Worm (Caenorhabditis elegans) whole organism, young adult: ENCODE results near the gene frpr-19.
A peak's percentile ranks its signal among the peaks of the same experiment; 100 is the strongest.

ENCODE experiments used
- B0261.1 ChIP-seq: sonication (generic microtip); optimal IDR thresholded peaks from 2 replicates; lab custom pipeline; 2016; ENCODE audit warnings: mild to moderate bottlenecking, missing genetic modification characterization, moderate library complexity, missing compliant biosample characterization
- F10E7.11 ChIP-seq: sonication (generic microtip); optimal IDR thresholded peaks from 2 replicates; lab custom pipeline; 2017; ENCODE audit warnings: mild to moderate bottlenecking, missing genetic modification characterization, moderate library complexity, missing compliant biosample characterization
- F57C9.4 ChIP-seq: sonication (generic microtip); optimal IDR thresholded peaks from 2 replicates; lab custom pipeline; 2017; ENCODE audit warnings: mild to moderate bottlenecking, missing genetic modification characterization, missing compliant biosample characterization
- T07F8.4 ChIP-seq: sonication (generic microtip); optimal IDR thresholded peaks from 2 replicates; lab custom pipeline; 2016; ENCODE audit warnings: mild to moderate bottlenecking, missing genetic modification characterization, moderate library complexity, missing compliant biosample characterization
- Y56A3A.18 ChIP-seq: fragments of 200-800 bp; sonication (Bioruptor generic); IDR thresholded peaks from 2 replicates; pipeline ENCODE4 v1.3.6; 2022; ENCODE audit warnings: missing genetic modification reagents, missing genetic modification characterization, missing compliant biosample characterization
- Y79H2A.3 ChIP-seq: fragments of 200-800 bp; sonication (Bioruptor generic); conservative IDR thresholded peaks from 2 replicates; pipeline ENCODE4 v1.3.6; 2022; ENCODE audit warnings: missing genetic modification reagents, missing genetic modification characterization, missing compliant biosample characterization
- Y95B8A.8 ChIP-seq: fragments of 200-800 bp; sonication (Bioruptor generic); IDR thresholded peaks from 2 replicates; pipeline ENCODE4 v1.3.6; 2022; ENCODE audit warnings: missing genetic modification reagents, missing genetic modification characterization, missing compliant biosample characterization
- ZK185.1 ChIP-seq: sonication (generic microtip); optimal IDR thresholded peaks from 2 replicates; lab custom pipeline; 2016; ENCODE audit warnings: mild to moderate bottlenecking, missing genetic modification characterization, missing compliant biosample characterization; ENCODE audit not compliant: poor library complexity, severe bottlenecking
- akir-1 ChIP-seq: fragments of 200-800 bp; sonication (Bioruptor generic); optimal IDR thresholded peaks from 2 replicates; lab custom pipeline; 2018; ENCODE audit warnings: mild to moderate bottlenecking, missing genetic modification characterization, moderate library complexity, missing compliant biosample characterization
- aptf-2 ChIP-seq: fragments of 200-800 bp; sonication (Bioruptor generic); conservative IDR thresholded peaks from 2 replicates; pipeline ENCODE4 v1.3.6; 2022; ENCODE audit warnings: missing genetic modification reagents, missing genetic modification characterization, missing compliant biosample characterization
- athp-1 ChIP-seq: sonication (generic microtip); optimal IDR thresholded peaks from 2 replicates; lab custom pipeline; 2017; ENCODE audit warnings: mild to moderate bottlenecking, missing genetic modification characterization, missing compliant biosample characterization
- attf-3 ChIP-seq: fragments of 200-800 bp; sonication (Bioruptor generic); conservative IDR thresholded peaks from 2 replicates; pipeline ENCODE4 v1.3.6; 2022; ENCODE audit warnings: missing genetic modification reagents, missing genetic modification characterization, missing compliant biosample characterization
- ccch-3 ChIP-seq: fragments of 200-800 bp; sonication (Bioruptor generic); optimal IDR thresholded peaks from 2 replicates; lab custom pipeline; 2018; ENCODE audit warnings: mild to moderate bottlenecking, missing genetic modification characterization, missing compliant biosample characterization
- cebp-2 ChIP-seq: fragments of 200-800 bp; sonication (Bioruptor generic); IDR thresholded peaks from 2 replicates; pipeline ENCODE4 v1.3.6; 2022; ENCODE audit warnings: missing genetic modification characterization, missing compliant biosample characterization
- ceh-40 ChIP-seq: fragments of 200-800 bp; sonication (Bioruptor generic); IDR thresholded peaks from 2 replicates; pipeline ENCODE4 v1.3.6; 2022; ENCODE audit warnings: missing genetic modification characterization, missing compliant biosample characterization
- ceh-91 ChIP-seq: fragments of 200-800 bp; sonication (Bioruptor generic); IDR thresholded peaks from 2 replicates; pipeline ENCODE4 v1.3.6; 2022; ENCODE audit warnings: missing genetic modification reagents, missing genetic modification characterization, missing compliant biosample characterization
- ets-4 ChIP-seq: fragments of 200-800 bp; sonication (Bioruptor generic); optimal IDR thresholded peaks from 2 replicates; lab custom pipeline; 2018; ENCODE audit warnings: mild to moderate bottlenecking, missing genetic modification characterization, missing compliant biosample characterization
- gei-17 ChIP-seq: fragments of 200-800 bp; sonication (Bioruptor generic); optimal IDR thresholded peaks from 2 replicates; lab custom pipeline; 2018; ENCODE audit warnings: mild to moderate bottlenecking, missing genetic modification characterization, missing compliant biosample characterization
- hlh-12 ChIP-seq: sonication (generic microtip); optimal IDR thresholded peaks from 2 replicates; lab custom pipeline; 2016; ENCODE audit warnings: missing genetic modification characterization, missing compliant biosample characterization
- hmg-20 ChIP-seq: fragments of 200-800 bp; sonication (Bioruptor generic); IDR thresholded peaks from 2 replicates; pipeline ENCODE4 v1.3.6; 2022; ENCODE audit warnings: missing genetic modification reagents, missing genetic modification characterization, missing compliant biosample characterization
- hsf-1 ChIP-seq: fragments of 200-800 bp; sonication (Bioruptor generic); IDR thresholded peaks from 2 replicates; pipeline ENCODE4 v1.3.6; 2022; ENCODE audit warnings: missing genetic modification reagents, missing genetic modification characterization, missing compliant biosample characterization
- lag-1 ChIP-seq: fragments of 200-800 bp; sonication (Bioruptor generic); IDR thresholded peaks from 2 replicates; pipeline ENCODE4 v1.3.6; 2022; ENCODE audit warnings: missing genetic modification reagents, missing genetic modification characterization, missing compliant biosample characterization
- let-526 ChIP-seq: fragments of 200-800 bp; sonication (Bioruptor generic); IDR thresholded peaks from 2 replicates; pipeline ENCODE4 v1.3.6; 2022; ENCODE audit warnings: missing genetic modification reagents, missing genetic modification characterization, missing compliant biosample characterization
- let-607 ChIP-seq, 2 experiments: fragments of 200-800 bp in 1 of 2; sonication (Bioruptor generic) in 1 of 2; sonication (generic microtip) in 1 of 2; optimal IDR thresholded peaks; 2 replicates each; lab custom pipeline; 2016 to 2018; ENCODE audit warnings: mild to moderate bottlenecking in 2 of 2, missing compliant biosample characterization in 2 of 2, missing genetic modification characterization in 2 of 2, moderate library complexity in 2 of 2, missing genotype in 1 of 2
- mcd-1 ChIP-seq: fragments of 200-800 bp; sonication (Bioruptor generic); IDR thresholded peaks from 2 replicates; pipeline ENCODE4 v1.3.6; 2022; ENCODE audit warnings: missing genetic modification reagents, missing genetic modification characterization, missing compliant biosample characterization
- nhr-179 ChIP-seq: sonication (generic microtip); optimal IDR thresholded peaks from 2 replicates; lab custom pipeline; 2016; ENCODE audit warnings: mild to moderate bottlenecking, missing genetic modification characterization, missing compliant biosample characterization
- nhr-80 ChIP-seq: sonication (generic microtip); optimal IDR thresholded peaks from 2 replicates; lab custom pipeline; 2016; ENCODE audit warnings: missing genetic modification characterization, missing compliant biosample characterization
- pbrm-1 ChIP-seq: fragments of 200-800 bp; sonication (Bioruptor generic); IDR thresholded peaks from 2 replicates; pipeline ENCODE4 v1.3.6; 2022; ENCODE audit warnings: missing genetic modification reagents, missing genetic modification characterization, missing compliant biosample characterization
- pha-4 ChIP-seq: fragments of 150-350 bp; sonication (generic microtip); optimal IDR thresholded peaks from 2 replicates; lab custom pipeline; 2014; ENCODE audit warnings: missing biosample characterization, missing genetic modification reagents, missing genetic modification characterization
- rec-8 ChIP-seq, 2 experiments: sonication (generic microtip); optimal IDR thresholded peaks; 2 replicates each; lab custom pipeline; 2016; ENCODE audit warnings: mild to moderate bottlenecking in 2 of 2, missing genetic modification characterization in 2 of 2, missing genetic modification reagents in 2 of 2, missing genotype in 2 of 2, missing biosample characterization in 1 of 2, missing compliant biosample characterization in 1 of 2, moderate library complexity in 1 of 2
- snpc-3.4 ChIP-seq: sonication (generic microtip); optimal IDR thresholded peaks from 2 replicates; lab custom pipeline; 2017; ENCODE audit warnings: missing genetic modification characterization, mild to moderate bottlenecking, missing compliant biosample characterization, antibody characterized with exemption, moderate library complexity, missing genotype, missing genetic modification reagents
- somi-1 ChIP-seq: fragments of 200-800 bp; sonication (Bioruptor generic); optimal IDR thresholded peaks from 2 replicates; lab custom pipeline; 2018; ENCODE audit warnings: mild to moderate bottlenecking, missing genetic modification characterization, missing compliant biosample characterization
- sptf-2 ChIP-seq: fragments of 200-800 bp; sonication (Bioruptor generic); optimal IDR thresholded peaks from 2 replicates; lab custom pipeline; 2018; ENCODE audit warnings: mild to moderate bottlenecking, missing genetic modification characterization, missing compliant biosample characterization
- unc-62 ChIP-seq: fragments of 150-350 bp; optimal IDR thresholded peaks from 2 replicates; lab custom pipeline; 2014; ENCODE audit warnings: missing biosample characterization, missing genetic modification reagents, missing genetic modification characterization
- xnd-1 ChIP-seq: sonication (generic microtip); optimal IDR thresholded peaks from 2 replicates; lab custom pipeline; 2016; ENCODE audit warnings: missing genotype, missing genetic modification reagents, missing genetic modification characterization, missing compliant biosample characterization
- zim-3 ChIP-seq: sonication (generic microtip); optimal IDR thresholded peaks from 2 replicates; lab custom pipeline; 2017; ENCODE audit warnings: mild to moderate bottlenecking, missing genetic modification characterization, moderate library complexity, missing compliant biosample characterization
- ztf-6 ChIP-seq: fragments of 200-800 bp; sonication (Bioruptor generic); IDR thresholded peaks from 2 replicates; pipeline ENCODE4 v1.3.6; 2022; ENCODE audit warnings: missing genetic modification reagents, missing genetic modification characterization, missing compliant biosample characterization

frpr-19 gene

DNA sequence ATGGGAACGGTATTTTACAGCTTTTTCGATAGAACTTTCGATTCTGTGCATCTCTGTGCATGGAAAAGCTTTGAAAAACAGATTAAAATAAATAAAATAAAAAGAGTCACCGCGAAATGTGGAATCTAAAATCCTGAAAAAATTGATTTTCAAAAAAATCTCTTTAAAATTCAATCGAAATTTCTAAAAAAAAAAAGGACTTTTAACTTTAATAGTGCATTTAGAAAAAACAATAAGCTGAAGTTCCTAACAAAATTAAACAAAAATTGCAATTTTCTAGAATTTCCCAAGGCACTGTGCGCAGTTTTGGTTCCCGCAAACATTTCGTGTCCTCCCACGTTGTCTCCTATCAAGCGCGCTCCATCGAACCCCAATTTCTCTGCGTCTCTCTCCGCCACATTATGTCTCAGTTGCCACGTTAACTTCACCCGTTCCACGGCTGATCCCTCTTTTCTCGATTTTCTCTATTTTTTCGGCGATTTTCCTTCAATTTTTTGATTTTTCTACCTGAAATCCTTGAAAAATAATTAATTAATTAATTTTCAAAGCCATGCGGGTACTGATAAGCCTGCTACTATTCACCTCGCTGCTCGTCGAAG, 35.9 kb downstream of the frpr-19 start, which contains the start of the genes Y41D4A.6 and Y41D4A.4 (continued):
- TF ChIP-seq gei-17 (GFP tag; lab: Kevin White, UChicago), result no peak
- TF ChIP-seq nhr-80, result peak; percentile 65
- no peak for TF ChIP-seq F57C9.4
- TF ChIP-seq unc-62, result no peak
- TF ChIP-seq hsf-1 (GFP tag; lab: Robert Waterston, UW), result peak; percentile 52; the same call in 1 of the 2 replicates
- no peak for TF ChIP-seq xnd-1 (tag; lab: Kevin White, UChicago)
- TF ChIP-seq akir-1 (GFP tag; lab: Kevin White, UChicago), result no peak
- no peak for TF ChIP-seq hmg-20 (GFP tag; lab: Robert Waterston, UW)
- TF ChIP-seq sptf-2 (GFP tag; lab: Kevin White, UChicago), result no peak
- peak in 1 of 2 experiments; percentile 47 for TF ChIP-seq rec-8 (tag; optimal IDR thresholded peaks at IDR 0.05; lab: Kevin White, UChicago)
- no peak for TF ChIP-seq lag-1 (GFP tag; lab: Robert Waterston, UW)
- TF ChIP-seq ets-4 (GFP tag; lab: Kevin White, UChicago), result no peak
- TF ChIP-seq ZK185.1 (tag; lab: Kevin White, UChicago), result peak; percentile 56
- peak; percentile 3 for TF ChIP-seq B0261.1 (tag; lab: Kevin White, UChicago)
- TF ChIP-seq ccch-3, result peak; percentile 67
- TF ChIP-seq pha-4, result no peak
- peak; percentile 76 for TF ChIP-seq attf-3 (GFP tag; lab: Robert Waterston, UW)
- peak; percentile 76 for TF ChIP-seq ceh-91
- TF ChIP-seq athp-1 (tag; lab: Kevin White, UChicago), result peak; percentile 73
- no peak for TF ChIP-seq hlh-12 (tag; lab: Kevin White, UChicago)
- TF ChIP-seq cebp-2 (GFP tag; lab: Robert Waterston, UW), result no peak
- peak; percentile 31 for TF ChIP-seq somi-1 (GFP tag; lab: Kevin White, UChicago)
- peak; percentile 32 for TF ChIP-seq zim-3 (tag; lab: Kevin White, UChicago)
- no peak for TF ChIP-seq ceh-40 (GFP tag; lab: Robert Waterston, UW)
- TF ChIP-seq aptf-2 (GFP tag; lab: Robert Waterston, UW), result peak; percentile 76
- peak; percentile 82 for TF ChIP-seq let-526
- TF ChIP-seq ztf-6 (GFP tag; lab: Robert Waterston, UW), result peak; percentile 64; the same call in 1 of the 2 replicates
- TF ChIP-seq mcd-1 (GFP tag; lab: Robert Waterston, UW), result peak; percentile 96
- TF ChIP-seq Y95B8A.8 (GFP tag; lab: Robert Waterston, UW), result 0 out of 2 replicates have a peak, but pooled peaks have one; percentile 61
- TF ChIP-seq pbrm-1 (GFP tag; lab: Robert Waterston, UW), result peak; percentile 77
- peak; percentile 57 for TF ChIP-seq T07F8.4 (tag; lab: Kevin White, UChicago)
- no peak for TF ChIP-seq Y56A3A.18 (GFP tag; lab: Robert Waterston, UW)

- no peak for TF ChIP-seq Y79H2A.3 (GFP tag; lab: Robert Waterston, UW)
- TF ChIP-seq snpc-3.4 (tag; lab: Kevin White, UChicago), result no peak
- peak; percentile 55 to 56 for TF ChIP-seq let-607 (tag; optimal IDR thresholded peaks at IDR 0.05; lab: Kevin White, UChicago)
- no peak for TF ChIP-seq F10E7.11 (tag; lab: Kevin White, UChicago)
- no peak for TF ChIP-seq attf-3 (GFP tag; lab: Robert Waterston, UW)
- TF ChIP-seq nhr-179, result no peak
Measured at ce11 chrIV:1740105-1741023, 41.1 kb downstream of the frpr-19 start, which contains the start of gene ptpn-22. TSS of gene ptpn-22 (minus strand) at chrIV:1740262.
